Worm (Caenorhabditis elegans) whole organism, L1 larva: ENCODE data around the gene T07E3.4.
A peak's percentile ranks its signal among the peaks of the same experiment; 100 is the strongest.

Source experiments
- C04F5.9 ChIP-seq: sonication (generic microtip); optimal IDR thresholded peaks from 2 replicates; lab custom pipeline; 2016; ENCODE audit warnings: missing genetic modification characterization, missing compliant biosample characterization
- C16A3.4 ChIP-seq: fragments of 150-350 bp; optimal IDR thresholded peaks from 2 replicates; lab custom pipeline; 2014; ENCODE audit warnings: missing biosample characterization, missing genetic modification characterization
- Y116A8C.19 ChIP-seq: sonication (generic microtip); optimal IDR thresholded peaks from 2 replicates; lab custom pipeline; 2016; ENCODE audit warnings: missing compliant biosample characterization, missing genetic modification characterization, borderline replicate concordance
- blmp-1 ChIP-seq: fragments of 150-350 bp; optimal IDR thresholded peaks from 2 replicates; lab custom pipeline; 2014; ENCODE audit warnings: missing biosample characterization, missing genetic modification characterization
- ceh-63 ChIP-seq: fragments of 200-800 bp; sonication (Bioruptor generic); optimal IDR thresholded peaks from 2 replicates; lab custom pipeline; 2018; ENCODE audit warnings: mild to moderate bottlenecking, missing genetic modification characterization, missing compliant biosample characterization
- ceh-8 ChIP-seq: fragments of 200-800 bp; sonication (Bioruptor generic); optimal IDR thresholded peaks from 2 replicates; lab custom pipeline; 2018; ENCODE audit warnings: mild to moderate bottlenecking, missing genetic modification characterization, moderate library complexity, missing compliant biosample characterization
- ces-1 ChIP-seq: fragments of 150-350 bp; optimal IDR thresholded peaks from 2 replicates; lab custom pipeline; 2014; ENCODE audit warnings: missing biosample characterization, missing genetic modification reagents, missing genetic modification characterization
- efl-1 ChIP-seq, 4 experiments: fragments of 150-350 bp; optimal IDR thresholded peaks in 3 of 4; peaks in 1 of 4; 1 replicate in 1 of 4; 2 replicates in 3 of 4; lab custom pipeline; 2014; ENCODE audit warnings: missing biosample characterization in 2 of 4, missing genetic modification characterization in 2 of 4, missing genetic modification reagents in 2 of 4
- egl-13 ChIP-seq: sonication (generic microtip); optimal IDR thresholded peaks from 2 replicates; lab custom pipeline; 2016; ENCODE audit warnings: missing genotype, missing genetic modification reagents, missing genetic modification characterization, missing compliant biosample characterization
- egl-27 ChIP-seq, 2 experiments: fragments of 150-350 bp in 1 of 2; sonication (generic microtip); optimal IDR thresholded peaks; 3 replicates each; lab custom pipeline; 2017 to 2018; ENCODE audit warnings: missing biosample characterization in 2 of 2, missing genetic modification characterization in 2 of 2, missing genetic modification reagents in 2 of 2
- fkh-4 ChIP-seq: sonication (generic microtip); optimal IDR thresholded peaks from 2 replicates; lab custom pipeline; 2016; ENCODE audit warnings: missing compliant biosample characterization, missing genetic modification characterization, borderline replicate concordance
- fkh-8 ChIP-seq: sonication (generic microtip); optimal IDR thresholded peaks from 2 replicates; lab custom pipeline; 2016; ENCODE audit warnings: mild to moderate bottlenecking, missing genetic modification characterization, missing compliant biosample characterization
- fos-1 ChIP-seq: fragments of 150-350 bp; optimal IDR thresholded peaks from 2 replicates; lab custom pipeline; 2014; ENCODE audit warnings: missing biosample characterization, missing genetic modification characterization
- hlh-17 ChIP-seq: fragments of 200-800 bp; sonication (Bioruptor generic); optimal IDR thresholded peaks from 2 replicates; lab custom pipeline; 2018; ENCODE audit warnings: missing genetic modification characterization, mild to moderate bottlenecking, missing compliant biosample characterization, moderate library complexity, borderline replicate concordance
- hlh-4 ChIP-seq: sonication (generic microtip); optimal IDR thresholded peaks from 2 replicates; lab custom pipeline; 2016; ENCODE audit warnings: mild to moderate bottlenecking, missing genetic modification characterization, missing compliant biosample characterization
- isw-1 ChIP-seq: fragments of 200-800 bp; sonication (Bioruptor generic); IDR thresholded peaks from 2 replicates; pipeline ENCODE4 v1.3.6; 2022; ENCODE audit warnings: missing genetic modification characterization, missing compliant biosample characterization
- lin-14 ChIP-seq: fragments of 200-800 bp; sonication (Bioruptor generic); optimal IDR thresholded peaks from 2 replicates; lab custom pipeline; 2018; ENCODE audit warnings: mild to moderate bottlenecking, missing genetic modification characterization, moderate library complexity, missing compliant biosample characterization
- lsy-2 ChIP-seq, 2 experiments: fragments of 150-350 bp; optimal IDR thresholded peaks; 2 replicates each; lab custom pipeline; 2014; ENCODE audit warnings: missing biosample characterization in 2 of 2, missing genetic modification characterization in 2 of 2
- mdl-1 ChIP-seq, 2 experiments: fragments of 150-350 bp; optimal IDR thresholded peaks; 2 replicates each; lab custom pipeline; 2014 to 2017; ENCODE audit warnings: missing biosample characterization in 2 of 2, missing genetic modification characterization in 2 of 2, inconsistent platforms in 1 of 2
- mef-2 ChIP-seq: fragments of 150-350 bp; optimal IDR thresholded peaks from 2 replicates; lab custom pipeline; 2014; ENCODE audit warnings: missing biosample characterization, missing genetic modification characterization
- nhr-12 ChIP-seq: sonication (generic microtip); optimal IDR thresholded peaks from 2 replicates; lab custom pipeline; 2017; ENCODE audit warnings: missing biosample characterization, missing genetic modification characterization
- nhr-19 ChIP-seq: fragments of 200-800 bp; sonication (Bioruptor generic); conservative IDR thresholded peaks from 2 replicates; pipeline ENCODE4 v1.3.6; 2022; ENCODE audit warnings: missing genetic modification characterization, missing compliant biosample characterization
- nhr-20 ChIP-seq: sonication (generic microtip); optimal IDR thresholded peaks from 2 replicates; lab custom pipeline; 2016; ENCODE audit warnings: mild to moderate bottlenecking, missing genetic modification characterization, missing compliant biosample characterization
- nhr-47 ChIP-seq: sonication (generic microtip); optimal IDR thresholded peaks from 2 replicates; lab custom pipeline; 2016; ENCODE audit warnings: mild to moderate bottlenecking, missing genetic modification characterization, moderate library complexity, missing compliant biosample characterization
- nhr-71 ChIP-seq: sonication (generic microtip); optimal IDR thresholded peaks from 2 replicates; lab custom pipeline; 2016; ENCODE audit warnings: mild to moderate bottlenecking, missing genetic modification characterization, moderate library complexity, missing compliant biosample characterization
- nhr-77 ChIP-seq: fragments of 150-350 bp; optimal IDR thresholded peaks from 2 replicates; lab custom pipeline; 2014; ENCODE audit warnings: missing biosample characterization, missing genetic modification characterization
- nhr-84 ChIP-seq: sonication (generic microtip); optimal IDR thresholded peaks from 2 replicates; lab custom pipeline; 2017; ENCODE audit warnings: missing biosample characterization, missing genetic modification characterization
- nhr-90 ChIP-seq: sonication (generic microtip); optimal IDR thresholded peaks from 2 replicates; lab custom pipeline; 2016; ENCODE audit warnings: mild to moderate bottlenecking, missing genetic modification characterization, missing compliant biosample characterization; ENCODE audit not compliant: poor library complexity
- pqm-1 ChIP-seq: sonication (generic microtip); optimal IDR thresholded peaks from 3 replicates; lab custom pipeline; 2017; ENCODE audit warnings: missing biosample characterization, missing genetic modification characterization
- rnt-1 ChIP-seq: sonication (generic microtip); optimal IDR thresholded peaks from 2 replicates; lab custom pipeline; 2016; ENCODE audit warnings: mild to moderate bottlenecking, missing genetic modification characterization, moderate library complexity, missing compliant biosample characterization
- snu-23 ChIP-seq: sonication (generic microtip); optimal IDR thresholded peaks from 2 replicates; lab custom pipeline; 2016; ENCODE audit warnings: missing genetic modification characterization, missing compliant biosample characterization
- swsn-7 ChIP-seq: sonication (generic microtip); optimal IDR thresholded peaks from 2 replicates; lab custom pipeline; 2016; ENCODE audit warnings: missing genetic modification characterization, missing compliant biosample characterization
- tbx-2 ChIP-seq: sonication (generic microtip); optimal IDR thresholded peaks from 2 replicates; lab custom pipeline; 2016; ENCODE audit warnings: missing genetic modification characterization, missing compliant biosample characterization
- unc-130 ChIP-seq: fragments of 150-350 bp; optimal IDR thresholded peaks from 2 replicates; lab custom pipeline; 2017; ENCODE audit warnings: missing biosample characterization, missing genetic modification characterization, inconsistent platforms
- unc-30 ChIP-seq: sonication (generic microtip); optimal IDR thresholded peaks from 2 replicates; lab custom pipeline; 2017; ENCODE audit warnings: missing biosample characterization, missing genetic modification characterization
- unc-62 ChIP-seq: fragments of 150-350 bp; optimal IDR thresholded peaks from 2 replicates; lab custom pipeline; 2014; ENCODE audit warnings: missing biosample characterization, missing genetic modification reagents, missing genetic modification characterization
- xbp-1 ChIP-seq: sonication (generic microtip); optimal IDR thresholded peaks from 2 replicates; lab custom pipeline; 2016; ENCODE audit warnings: missing genetic modification characterization, missing compliant biosample characterization

Gene T07E3.4

DNA sequence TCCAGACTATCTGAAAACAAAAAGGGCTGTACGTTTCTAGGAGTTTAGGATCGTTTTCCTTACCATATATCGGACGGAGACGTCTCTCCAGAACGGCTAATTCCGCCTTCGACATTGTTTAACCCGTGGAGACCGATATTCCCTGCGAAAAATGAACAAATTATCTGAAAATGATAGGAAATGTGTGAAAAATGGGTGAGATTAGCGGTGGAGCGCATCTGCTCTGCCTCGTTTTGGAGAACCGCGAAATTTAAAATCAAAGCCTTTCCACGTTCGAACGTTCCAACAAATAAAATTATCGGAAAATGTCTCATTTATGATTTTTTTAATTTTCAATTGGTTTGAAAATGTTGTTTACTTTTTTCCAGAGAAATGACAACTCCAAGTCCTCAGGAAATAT is 28.5 kb upstream of the T07E3.4 start, which contains the start of the genes cra-1 and kbp-1 (continued):
- TF ChIP-seq unc-30 (tag; lab: Kevin White, UChicago), result no peak
- TF ChIP-seq xbp-1 (tag; lab: Kevin White, UChicago), result peak; percentile 7
- TF ChIP-seq tbx-2 (tag; lab: Kevin White, UChicago), result peak; percentile 21
- no peak for TF ChIP-seq nhr-90 (tag; lab: Kevin White, UChicago)
- no peak for TF ChIP-seq mef-2 (tag; lab: Kevin White, UChicago)
- no peak for TF ChIP-seq nhr-84 (tag; lab: Kevin White, UChicago)
- TF ChIP-seq swsn-7 (tag; lab: Kevin White, UChicago), result no peak
- TF ChIP-seq Y116A8C.19 (tag; lab: Kevin White, UChicago), result no peak
- peak; percentile 50 for TF ChIP-seq blmp-1 (tag; lab: Kevin White, UChicago)
- peak; percentile 56 for TF ChIP-seq nhr-71 (tag; lab: Kevin White, UChicago)
- TF ChIP-seq lin-14 (GFP tag; lab: Kevin White, UChicago), result peak; percentile 36
- TF ChIP-seq mdl-1 (tag; optimal IDR thresholded peaks at IDR 0.05; lab: Kevin White, UChicago), result no peak
- TF ChIP-seq nhr-77, result peak; percentile 8
- no peak for TF ChIP-seq egl-13 (tag; lab: Kevin White, UChicago)
- peak; percentile 36 for TF ChIP-seq rnt-1 (tag; lab: Kevin White, UChicago)
- TF ChIP-seq nhr-12 (tag; lab: Kevin White, UChicago), result no peak
- TF ChIP-seq C16A3.4 (tag; lab: Kevin White, UChicago), result peak; percentile 53
- TF ChIP-seq, all 84 proteins: peak for 20

DNA sequence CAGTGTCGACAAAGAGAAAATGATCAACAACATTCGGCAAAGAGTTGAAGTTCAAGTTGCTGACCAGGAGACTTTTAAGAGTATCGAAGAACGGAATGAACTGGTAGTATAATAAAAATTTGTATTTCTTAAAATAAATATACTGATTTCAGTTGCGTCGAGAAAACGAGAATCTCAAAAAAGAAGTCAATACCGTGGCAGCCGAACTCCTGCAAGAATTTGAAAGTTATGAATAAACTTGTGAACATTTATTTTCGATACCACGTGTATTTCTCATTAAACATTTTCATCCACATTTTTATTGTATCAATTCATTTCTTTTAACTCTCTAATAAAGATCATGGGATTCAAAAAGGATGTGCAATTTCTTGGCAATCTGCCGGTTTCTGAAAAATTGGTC is 27.8 kb upstream of the T07E3.4 start, which contains the start of gene K04C2.8:
Gene K04C2.8, plus strand, starts transcription at position 301 of the 400 bp plus-strand sequence.
- TF ChIP-seq ceh-63 (GFP tag; lab: Kevin White, UChicago) (no peak), pqm-1 (tag; lab: Kevin White, UChicago) (no peak), snu-23 (no peak), ces-1 (GFP tag; lab: Kevin White, UChicago) (no peak), C04F5.9 (tag; lab: Kevin White, UChicago) (no peak), hlh-17 (GFP tag; lab: Kevin White, UChicago) (no peak), ceh-8 (GFP tag; lab: Kevin White, UChicago) (no peak), fkh-4 (no peak), unc-62 (GFP tag; lab: Kevin White, UChicago) (no peak), hlh-4 (tag; lab: Kevin White, UChicago) (no peak)
- TF ChIP-seq, all 84 proteins: peak for 0

DNA sequence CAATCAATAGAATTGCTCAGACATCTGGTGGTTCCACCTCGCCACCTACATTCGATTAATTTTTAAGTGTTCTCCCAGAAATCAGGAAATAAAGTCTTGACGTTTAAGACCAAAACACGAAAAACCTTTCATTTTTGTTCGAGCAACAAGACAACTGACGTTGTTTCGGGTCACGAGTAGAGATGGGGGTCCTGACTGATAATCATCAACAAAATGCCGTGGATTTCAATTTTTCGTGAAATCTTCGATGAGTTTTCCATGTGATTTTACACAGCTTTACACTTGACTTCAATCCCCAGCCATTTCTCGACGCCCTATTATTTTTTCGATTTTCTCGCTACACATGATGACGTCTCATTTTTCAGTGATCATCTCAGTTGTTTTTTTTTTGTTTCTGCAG is 26.7 kb upstream of the T07E3.4 start:
- TF ChIP-seq efl-1 (optimal IDR thresholded peaks at IDR 0.05; lab: Kevin White, UChicago) (peak in 1 of 2 experiments; percentile 45), efl-1 (GFP tag; optimal IDR thresholded peaks at IDR 0.05 in 1 of 2; lab: Kevin White, UChicago) (peak in 1 of 2 experiments; percentile 58), lsy-2 (tag; optimal IDR thresholded peaks at IDR 0.05; lab: Kevin White, UChicago) (peak; percentile 47 to 62), snu-23 (peak; percentile 59), fos-1 (no peak), nhr-71 (tag; lab: Kevin White, UChicago) (peak; percentile 95), isw-1 (GFP tag; lab: Robert Waterston, UW) (no peak), rnt-1 (tag; lab: Kevin White, UChicago) (peak; percentile 74), egl-27 (tag; optimal IDR thresholded peaks at IDR 0.05; lab: Kevin White, UChicago) (no peak), lin-14 (GFP tag; lab: Kevin White, UChicago) (peak; percentile 66), nhr-19 (GFP tag; lab: Robert Waterston, UW) (peak; percentile 72), mdl-1 (tag; optimal IDR thresholded peaks at IDR 0.05; lab: Kevin White, UChicago) (peak in 1 of 2 experiments; percentile 35), unc-130 (tag; lab: Kevin White, UChicago) (peak; percentile 80), nhr-47 (tag; lab: Kevin White, UChicago) (peak; percentile 9), xbp-1 (tag; lab: Kevin White, UChicago) (peak; percentile 20), swsn-7 (tag; lab: Kevin White, UChicago) (peak; percentile 8), nhr-20 (peak; percentile 16), fkh-8 (tag; lab: Kevin White, UChicago) (peak; percentile 48), Y116A8C.19 (tag; lab: Kevin White, UChicago) (no peak)
- TF ChIP-seq, all 84 proteins: peak for 14
